Worm (Caenorhabditis elegans) whole organism, L2 larva: ENCODE data around the gene C25G4.7.

ENCODE experiments used
- ama-1 ChIP-seq: fragments of 150-350 bp; optimal IDR thresholded peaks from 2 replicates; lab custom pipeline; 2018; ENCODE audit warnings: inconsistent platforms
- blmp-1 ChIP-seq: sonication (generic microtip); optimal IDR thresholded peaks from 2 replicates; lab custom pipeline; 2017; ENCODE audit warnings: missing genetic modification characterization, mild to moderate bottlenecking, missing compliant biosample characterization, antibody characterized with exemption, moderate library complexity; ENCODE audit not compliant: insufficient read depth
- dmd-4 ChIP-seq: sonication (generic microtip); optimal IDR thresholded peaks from 2 replicates; lab custom pipeline; 2017; ENCODE audit warnings: missing biosample characterization, missing genetic modification characterization
- lsy-2 ChIP-seq, 2 experiments: fragments of 150-350 bp in 1 of 2; sonication (generic microtip) in 1 of 2; optimal IDR thresholded peaks; 2 replicates each; lab custom pipeline; 2014 to 2017; ENCODE audit warnings: missing biosample characterization in 2 of 2, missing genetic modification characterization in 2 of 2
- mab-5 ChIP-seq: fragments of 150-350 bp; optimal IDR thresholded peaks from 2 replicates; lab custom pipeline; 2014; ENCODE audit warnings: missing biosample characterization, missing genetic modification characterization
- nhr-11 ChIP-seq: fragments of 150-350 bp; optimal IDR thresholded peaks from 2 replicates; lab custom pipeline; 2014; ENCODE audit warnings: missing biosample characterization, missing genetic modification characterization
- skn-1 ChIP-seq: sonication (generic microtip); optimal IDR thresholded peaks from 2 replicates; lab custom pipeline; 2017; ENCODE audit warnings: missing biosample characterization, missing genetic modification characterization
- ztf-11 ChIP-seq: sonication (generic microtip); optimal IDR thresholded peaks from 2 replicates; lab custom pipeline; 2017; ENCODE audit warnings: missing biosample characterization, missing genetic modification characterization

DNA sequence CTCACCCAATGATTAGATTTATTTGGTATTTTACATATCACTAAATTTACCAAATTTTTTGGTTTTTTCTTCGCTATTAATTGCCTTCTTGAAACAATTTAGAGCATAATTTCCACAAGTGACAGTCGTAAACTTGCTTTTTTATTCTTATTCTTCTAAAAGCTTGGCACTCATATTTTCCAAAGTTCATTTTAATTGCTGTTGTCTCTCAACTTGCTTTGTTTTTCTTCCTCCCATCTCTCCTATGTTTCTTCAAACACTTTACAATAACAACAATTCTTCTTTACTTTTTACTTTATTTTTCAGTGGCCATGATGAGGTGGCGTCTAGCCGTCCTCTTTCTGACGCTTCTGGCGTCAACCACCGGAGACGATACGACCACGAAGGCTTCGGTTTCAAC is 11.6 kb downstream of the C25G4.7 start, which contains the start of gene igdb-2:
- TF ChIP-seq lsy-2 (tag; optimal IDR thresholded peaks at IDR 0.05; lab: Kevin White, UChicago) (no peak), skn-1 (tag; lab: Kevin White, UChicago) (no peak), dmd-4 (no peak), ztf-11 (tag; lab: Kevin White, UChicago) (no peak), mab-5 (tag; lab: Kevin White, UChicago) (no peak), ama-1 (lab: Kevin White, UChicago) (no peak), blmp-1 (tag; lab: Kevin White, UChicago) (no peak), nhr-11 (tag; lab: Kevin White, UChicago) (no peak)
